Fruit fly (Drosophila melanogaster): ENCODE results near the gene NUCB1.

Gene NUCB1

dm6 chr3L:17802107-17802506, at the start of gene NUCB1:
NUCB1 (minus strand) TSS chr3L:17802279.
- TF ChIP-seq CG17801 (GFP tag; optimal IDR thresholded peaks at IDR 0.05; ENCODE audit: partially characterized antibody) = peak; percentile 51

dm6 chr3L:17849517-17849916, 47.4 kb upstream of the NUCB1 start, which contains the start of gene TrpRS-m:
TrpRS-m (plus strand) TSS chr3L:17849727.
- no peak for TF ChIP-seq CG17801 (GFP tag; optimal IDR thresholded peaks at IDR 0.05; ENCODE audit: partially characterized antibody)

- TF ChIP-seq CG17801 (GFP tag; optimal IDR thresholded peaks at IDR 0.05; ENCODE audit: partially characterized antibody) = peak; percentile 5
Observed at dm6 chr3L:17846982-17847355, 44.9 kb upstream of the NUCB1 start.

dm6 chr3L:17846169-17846981, 44.3 kb upstream of the NUCB1 start, which contains the start of the genes MED19 and CG7430:
MED19 (minus strand) TSS chr3L:17846501.
CG7430 (plus strand) TSS chr3L:17846916.
- peak; percentile 67 for TF ChIP-seq CG17801 (GFP tag; optimal IDR thresholded peaks at IDR 0.05; ENCODE audit: partially characterized antibody)

dm6 chr3L:17842892-17843703, 41.0 kb upstream of the NUCB1 start, which contains the start of gene CG5567:
CG5567 (minus strand) TSS chr3L:17843544.
- TF ChIP-seq CG17801 (GFP tag; optimal IDR thresholded peaks at IDR 0.05; ENCODE audit: partially characterized antibody) = peak; percentile 11

- TF ChIP-seq CG17801 (GFP tag; optimal IDR thresholded peaks at IDR 0.05; ENCODE audit: partially characterized antibody) = peak; percentile 73
Observed at dm6 chr3L:17841085-17841606, 39.1 kb upstream of the NUCB1 start, which contains the start of gene CG5577. CG5577 (minus strand) TSS chr3L:17841427.

dm6 chr3L:17835074-17835473, 33.0 kb upstream of the NUCB1 start, which contains the start of gene CG32189:
CG32189 (minus strand) TSS chr3L:17835174.
- no peak for TF ChIP-seq CG17801 (GFP tag; optimal IDR thresholded peaks at IDR 0.05; ENCODE audit: partially characterized antibody)

- TF ChIP-seq CG17801 (GFP tag; optimal IDR thresholded peaks at IDR 0.05; ENCODE audit: partially characterized antibody) = no peak
Observed at dm6 chr3L:17833525-17833924, 31.4 kb upstream of the NUCB1 start, which contains the start of gene CG32188. CG32188 (minus strand) TSS chr3L:17833625.

- TF ChIP-seq CG17801 (GFP tag; optimal IDR thresholded peaks at IDR 0.05; ENCODE audit: partially characterized antibody) = no peak
Observed at dm6 chr3L:17822784-17823383, 20.8 kb upstream of the NUCB1 start, which contains the start of the genes Ir75c and Grd. Ir75c (minus strand) TSS chr3L:17822834. Grd (plus strand) TSS chr3L:17823333.

- TF ChIP-seq CG17801 (GFP tag; optimal IDR thresholded peaks at IDR 0.05; ENCODE audit: partially characterized antibody) = no peak
Observed at dm6 chr3L:17820093-17820492, 18.0 kb upstream of the NUCB1 start, which contains the start of gene Ir75b. Ir75b (minus strand) TSS chr3L:17820193.

- no peak for TF ChIP-seq CG17801 (GFP tag; optimal IDR thresholded peaks at IDR 0.05; ENCODE audit: partially characterized antibody)
Observed at dm6 chr3L:17817821-17818220, 15.7 kb upstream of the NUCB1 start, which contains the start of gene Ir75a. Ir75a (minus strand) TSS chr3L:17817921.

dm6 chr3L:17814036-17814435, 12.0 kb upstream of the NUCB1 start, which contains the start of gene Cln3:
Cln3 (minus strand) TSS chr3L:17814119.
- TF ChIP-seq CG17801 (GFP tag; optimal IDR thresholded peaks at IDR 0.05; ENCODE audit: partially characterized antibody) = peak; percentile 50

dm6 chr3L:17808597-17809213, 6.6 kb upstream of the NUCB1 start, which contains the start of gene CG32191:
CG32191 (minus strand) TSS chr3L:17809146.
- no peak for TF ChIP-seq CG17801 (GFP tag; optimal IDR thresholded peaks at IDR 0.05; ENCODE audit: partially characterized antibody)
